Fruit fly (Drosophila melanogaster) whole organism, adult: ENCODE measurements around the gene P58IPK.

ENCODE experiments used
- CG11617 ChIP-seq: fragments of 200-800 bp; sonication (Bioruptor generic); optimal IDR thresholded peaks from 2 replicates; lab custom pipeline; 2017; ENCODE audit warnings: mild to moderate bottlenecking, missing biosample characterization, missing genetic modification reagents, missing genetic modification characterization
- CG14711 ChIP-seq: fragments of 200-800 bp; sonication (Bioruptor generic); optimal IDR thresholded peaks from 2 replicates; lab custom pipeline; 2018; ENCODE audit warnings: missing biosample characterization, mild to moderate bottlenecking, missing genetic modification characterization, moderate library complexity
- CG33017 ChIP-seq: fragments of 200-800 bp; sonication (Bioruptor generic); optimal IDR thresholded peaks from 2 replicates; lab custom pipeline; 2018; ENCODE audit warnings: missing biosample characterization, mild to moderate bottlenecking, missing genetic modification characterization, moderate library complexity
- CG7101 ChIP-seq: fragments of 200-800 bp; sonication (Bioruptor generic); optimal IDR thresholded peaks from 2 replicates; lab custom pipeline; 2018; ENCODE audit warnings: missing biosample characterization, mild to moderate bottlenecking, missing genetic modification characterization, moderate library complexity
- Clk ChIP-seq: fragments of 200-800 bp; sonication (Bioruptor generic); optimal IDR thresholded peaks from 2 replicates; lab custom pipeline; 2017; ENCODE audit warnings: missing biosample characterization, missing genetic modification characterization
- Crg-1 ChIP-seq: fragments of 200-800 bp; sonication (Bioruptor generic); optimal IDR thresholded peaks from 2 replicates; lab custom pipeline; 2016; ENCODE audit warnings: missing biosample characterization, missing genetic modification characterization
- Hr96 ChIP-seq: fragments of 200-800 bp; sonication (Bioruptor generic); optimal IDR thresholded peaks from 2 replicates; lab custom pipeline; 2016; ENCODE audit warnings: missing biosample characterization, missing genetic modification characterization
- Mnt ChIP-seq: fragments of 200-800 bp; sonication (Bioruptor generic); optimal IDR thresholded peaks from 2 replicates; lab custom pipeline; 2016; ENCODE audit warnings: missing biosample characterization, mild to moderate bottlenecking, missing genetic modification characterization
- bab1 ChIP-seq: fragments of 200-800 bp; sonication (Bioruptor generic); optimal IDR thresholded peaks from 3 replicates; lab custom pipeline; 2019; ENCODE audit warnings: missing biosample characterization, mild to moderate bottlenecking, missing genetic modification characterization, moderate library complexity
- pad ChIP-seq: fragments of 200-800 bp; sonication (Bioruptor generic); optimal IDR thresholded peaks from 3 replicates; lab custom pipeline; 2017; ENCODE audit warnings: missing biosample characterization, missing genetic modification characterization, mild to moderate bottlenecking, moderate library complexity, missing genetic modification reagents
- tj ChIP-seq: fragments of 200-800 bp; sonication (Bioruptor generic); optimal IDR thresholded peaks from 3 replicates; lab custom pipeline; 2017; ENCODE audit warnings: missing biosample characterization, mild to moderate bottlenecking, missing genetic modification characterization, moderate library complexity
- toe ChIP-seq: fragments of 200-800 bp; sonication (Bioruptor generic); optimal IDR thresholded peaks from 2 replicates; lab custom pipeline; 2016; ENCODE audit warnings: missing biosample characterization, missing genetic modification characterization

dm6 chr3R:9570657-9571056 lies 16.1 kb upstream of the P58IPK start:
- TF ChIP-seq CG33017 (tag; lab: Kevin White, UChicago) (peak; percentile 10), Clk (no peak), CG11617 (no peak), CG14711 (tag; lab: Kevin White, UChicago) (no peak), toe (GFP tag; lab: Kevin White, UChicago) (no peak), tj (no peak), Crg-1 (no peak), CG7101 (tag; lab: Kevin White, UChicago) (no peak), Hr96 (GFP tag; lab: Kevin White, UChicago) (no peak), pad (GFP tag; lab: Kevin White, UChicago) (no peak), Mnt (GFP tag; lab: Kevin White, UChicago) (peak; percentile 30), bab1 (GFP tag; lab: Kevin White, UChicago) (no peak)
